Worm (Caenorhabditis elegans) whole organism, mixed stage, embryonic: ENCODE data around the gene R08E5.1.

Experiments
- M03D4.4 ChIP-seq: sonication (generic microtip); optimal IDR thresholded peaks from 2 replicates; lab custom pipeline; 2017; ENCODE audit warnings: mild to moderate bottlenecking, missing genetic modification characterization, missing compliant biosample characterization
- bed-3 ChIP-seq: fragments of 200-800 bp; sonication (Bioruptor generic); optimal IDR thresholded peaks from 3 replicates; lab custom pipeline; 2018; ENCODE audit warnings: mild to moderate bottlenecking, missing genetic modification characterization, moderate library complexity, missing compliant biosample characterization
- blmp-1 ChIP-seq: fragments of 150-350 bp; optimal IDR thresholded peaks from 2 replicates; lab custom pipeline; 2014; ENCODE audit warnings: missing biosample characterization, missing genetic modification characterization
- ceh-39 ChIP-seq: fragments of 150-350 bp; optimal IDR thresholded peaks from 2 replicates; lab custom pipeline; 2014; ENCODE audit warnings: missing biosample characterization, missing genetic modification characterization
- ceh-43 ChIP-seq: fragments of 200-800 bp; sonication (Bioruptor generic); optimal IDR thresholded peaks from 2 replicates; lab custom pipeline; 2018; ENCODE audit warnings: mild to moderate bottlenecking, missing genetic modification characterization, moderate library complexity, missing compliant biosample characterization
- ceh-83 ChIP-seq: fragments of 200-800 bp; sonication (Bioruptor generic); optimal IDR thresholded peaks from 2 replicates; lab custom pipeline; 2018; ENCODE audit warnings: mild to moderate bottlenecking, missing genetic modification characterization, missing compliant biosample characterization
- ces-1 ChIP-seq: fragments of 150-350 bp; optimal IDR thresholded peaks from 2 replicates; lab custom pipeline; 2014; ENCODE audit warnings: missing biosample characterization, missing genetic modification reagents, missing genetic modification characterization
- cnd-1 ChIP-seq: fragments of 200-800 bp; sonication (Bioruptor generic); optimal IDR thresholded peaks from 2 replicates; lab custom pipeline; 2018; ENCODE audit warnings: mild to moderate bottlenecking, missing genetic modification characterization, missing compliant biosample characterization
- drap-1 ChIP-seq: fragments of 200-800 bp; sonication (Bioruptor generic); optimal IDR thresholded peaks from 3 replicates; lab custom pipeline; 2018; ENCODE audit warnings: mild to moderate bottlenecking, missing genetic modification characterization, missing compliant biosample characterization
- elt-1 ChIP-seq: sonication (generic microtip); optimal IDR thresholded peaks from 2 replicates; lab custom pipeline; 2017; ENCODE audit warnings: missing genetic modification characterization, mild to moderate bottlenecking, missing compliant biosample characterization, antibody characterized with exemption, moderate library complexity, borderline replicate concordance; ENCODE audit not compliant: insufficient read depth
- elt-3 ChIP-seq: fragments of 150-350 bp; optimal IDR thresholded peaks from 2 replicates; lab custom pipeline; 2014; ENCODE audit warnings: missing biosample characterization, missing genetic modification characterization
- flh-1 ChIP-seq: fragments of 200-800 bp; sonication (Bioruptor generic); optimal IDR thresholded peaks from 2 replicates; lab custom pipeline; 2018; ENCODE audit warnings: mild to moderate bottlenecking, missing genetic modification characterization, moderate library complexity, missing compliant biosample characterization
- ham-2 ChIP-seq: fragments of 200-800 bp; sonication (Bioruptor generic); optimal IDR thresholded peaks from 2 replicates; lab custom pipeline; 2018; ENCODE audit warnings: mild to moderate bottlenecking, missing genetic modification characterization, missing compliant biosample characterization
- hlh-1 ChIP-seq: fragments of 150-350 bp; optimal IDR thresholded peaks from 2 replicates; lab custom pipeline; 2014; ENCODE audit warnings: missing biosample characterization, missing genetic modification reagents, missing genetic modification characterization
- lin-13 ChIP-seq: fragments of 150-350 bp; optimal IDR thresholded peaks from 2 replicates; lab custom pipeline; 2014; ENCODE audit warnings: missing biosample characterization, missing genetic modification characterization
- lin-32 ChIP-seq: fragments of 200-800 bp; sonication (Bioruptor generic); optimal IDR thresholded peaks from 2 replicates; lab custom pipeline; 2018; ENCODE audit warnings: mild to moderate bottlenecking, missing genetic modification characterization, missing compliant biosample characterization
- lsy-2 ChIP-seq: fragments of 150-350 bp; optimal IDR thresholded peaks from 2 replicates; lab custom pipeline; 2014; ENCODE audit warnings: missing biosample characterization, missing genetic modification characterization
- mab-5 ChIP-seq: fragments of 150-350 bp; optimal IDR thresholded peaks from 2 replicates; lab custom pipeline; 2014; ENCODE audit warnings: missing biosample characterization, missing genetic modification characterization
- mep-1 ChIP-seq: fragments of 150-350 bp; optimal IDR thresholded peaks from 2 replicates; lab custom pipeline; 2017; ENCODE audit warnings: missing biosample characterization, missing genetic modification reagents, missing genetic modification characterization, inconsistent platforms
- mls-2 ChIP-seq: sonication (generic microtip); optimal IDR thresholded peaks from 2 replicates; lab custom pipeline; 2016; ENCODE audit warnings: mild to moderate bottlenecking, missing genetic modification characterization, moderate library complexity, missing compliant biosample characterization
- nhr-12 ChIP-seq: fragments of 150-350 bp; optimal IDR thresholded peaks from 2 replicates; lab custom pipeline; 2014; ENCODE audit warnings: missing biosample characterization, missing genetic modification characterization
- nhr-2 ChIP-seq: fragments of 150-350 bp; optimal IDR thresholded peaks from 2 replicates; lab custom pipeline; 2014; ENCODE audit warnings: missing biosample characterization, missing genetic modification characterization
- nhr-237 ChIP-seq: fragments of 150-350 bp; optimal IDR thresholded peaks from 2 replicates; lab custom pipeline; 2014; ENCODE audit warnings: missing biosample characterization, missing genetic modification characterization
- nhr-28 ChIP-seq: fragments of 150-350 bp; optimal IDR thresholded peaks from 2 replicates; lab custom pipeline; 2014; ENCODE audit warnings: missing biosample characterization, missing genetic modification characterization
- nhr-76 ChIP-seq: sonication (generic microtip); optimal IDR thresholded peaks from 2 replicates; lab custom pipeline; 2017; ENCODE audit warnings: missing biosample characterization, missing genetic modification characterization
- pha-4 ChIP-seq: fragments of 150-350 bp; optimal IDR thresholded peaks from 2 replicates; lab custom pipeline; 2018; ENCODE audit warnings: missing biosample characterization, missing genetic modification reagents, missing genetic modification characterization
- sem-2 ChIP-seq: fragments of 200-800 bp; sonication (Bioruptor generic); optimal IDR thresholded peaks from 2 replicates; lab custom pipeline; 2018; ENCODE audit warnings: mild to moderate bottlenecking, missing genetic modification characterization, missing compliant biosample characterization
- snpc-4 ChIP-seq: fragments of 150-350 bp; optimal IDR thresholded peaks from 2 replicates; lab custom pipeline; 2014; ENCODE audit warnings: missing biosample characterization, missing genetic modification characterization
- sptf-1 ChIP-seq: sonication (generic microtip); optimal IDR thresholded peaks from 2 replicates; lab custom pipeline; 2017; ENCODE audit warnings: mild to moderate bottlenecking, missing genetic modification characterization, moderate library complexity, missing compliant biosample characterization
- tbx-8 ChIP-seq: fragments of 200-800 bp; sonication (Bioruptor generic); optimal IDR thresholded peaks from 2 replicates; lab custom pipeline; 2018; ENCODE audit warnings: mild to moderate bottlenecking, missing genetic modification characterization, moderate library complexity, missing compliant biosample characterization
- unc-120 ChIP-seq: sonication (generic microtip); optimal IDR thresholded peaks from 2 replicates; lab custom pipeline; 2017; ENCODE audit warnings: missing genetic modification characterization, missing compliant biosample characterization; ENCODE audit not compliant: poor library complexity, severe bottlenecking
- unc-39 ChIP-seq: fragments of 150-350 bp; optimal IDR thresholded peaks from 2 replicates; lab custom pipeline; 2014; ENCODE audit warnings: missing biosample characterization, missing genetic modification characterization
- unc-62 ChIP-seq: fragments of 150-350 bp; optimal IDR thresholded peaks from 2 replicates; lab custom pipeline; 2014; ENCODE audit warnings: missing biosample characterization, missing genetic modification reagents, missing genetic modification characterization
- zip-8 ChIP-seq: fragments of 150-350 bp; optimal IDR thresholded peaks from 2 replicates; lab custom pipeline; 2014; ENCODE audit warnings: missing biosample characterization, missing genetic modification characterization
- ztf-11 ChIP-seq: fragments of 150-350 bp; optimal IDR thresholded peaks from 2 replicates; lab custom pipeline; 2014; ENCODE audit warnings: missing biosample characterization, missing genetic modification characterization

The R08E5.1 gene

DNA sequence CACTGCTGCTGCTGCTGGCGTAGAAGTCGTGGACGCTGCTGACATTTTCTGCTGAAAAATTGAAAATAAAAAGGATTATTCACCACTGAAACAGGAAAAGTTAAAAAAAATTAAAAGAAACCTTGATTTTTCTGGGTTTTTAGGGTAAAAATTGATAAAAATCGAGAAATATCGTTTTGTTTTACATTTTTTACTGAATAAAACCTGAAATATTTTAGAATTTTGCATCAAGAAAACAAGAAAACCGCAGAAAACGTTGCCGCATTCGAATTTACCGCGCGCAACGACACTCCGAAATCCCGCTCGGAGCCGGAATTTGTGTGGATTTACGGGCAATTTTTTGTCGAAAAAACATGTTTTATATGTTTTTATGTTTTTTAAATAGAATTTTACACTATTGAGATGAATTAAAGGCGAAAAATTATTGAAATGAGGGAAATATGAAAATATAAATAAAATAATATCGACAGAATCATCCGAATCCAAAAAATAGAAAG lies 11.9 kb downstream of the R08E5.1 start, which contains the start of gene chk-1:
TSS of gene chk-1 (minus strand) at position 51 of the 497 bp plus-strand sequence.
- no peak for TF ChIP-seq unc-62 (GFP tag; lab: Kevin White, UChicago)
- TF ChIP-seq ceh-43 (GFP tag; lab: Kevin White, UChicago) = no peak
- no peak for TF ChIP-seq drap-1
- TF ChIP-seq M03D4.4 = no peak
- TF ChIP-seq lin-13 (tag; lab: Kevin White, UChicago) = peak; percentile 11
- no peak for TF ChIP-seq cnd-1 (tag; lab: Kevin White, UChicago)
- no peak for TF ChIP-seq lin-32 (GFP tag; lab: Kevin White, UChicago)
- peak; percentile 35 for TF ChIP-seq ceh-39
- no peak for TF ChIP-seq snpc-4 (tag; lab: Kevin White, UChicago)
- no peak for TF ChIP-seq elt-3 (tag; lab: Kevin White, UChicago)
- TF ChIP-seq unc-39 = no peak
- no peak for TF ChIP-seq ces-1 (GFP tag; lab: Kevin White, UChicago)
- no peak for TF ChIP-seq unc-120 (tag; lab: Kevin White, UChicago)
- TF ChIP-seq mep-1 (tag; lab: Kevin White, UChicago) = peak; percentile 71
- no peak for TF ChIP-seq zip-8
- no peak for TF ChIP-seq bed-3 (GFP tag; lab: Kevin White, UChicago)
- TF ChIP-seq mls-2 (tag; lab: Kevin White, UChicago) = no peak
- TF ChIP-seq sptf-1 (tag; lab: Kevin White, UChicago) = no peak
- no peak for TF ChIP-seq tbx-8 (GFP tag; lab: Kevin White, UChicago)
- TF ChIP-seq sem-2 = no peak
- peak; percentile 11 for TF ChIP-seq pha-4 (tag; lab: Kevin White, UChicago)
- TF ChIP-seq nhr-237 (tag; lab: Kevin White, UChicago) = peak; percentile 66
- TF ChIP-seq hlh-1 (tag; lab: Kevin White, UChicago) = no peak
- TF ChIP-seq nhr-2 (tag; lab: Kevin White, UChicago) = no peak
- no peak for TF ChIP-seq ztf-11 (tag; lab: Kevin White, UChicago)
- peak; percentile 40 for TF ChIP-seq lsy-2 (tag; lab: Kevin White, UChicago)
- TF ChIP-seq blmp-1 = no peak
- TF ChIP-seq nhr-12 (tag; lab: Kevin White, UChicago) = no peak
- no peak for TF ChIP-seq elt-1 (tag; lab: Kevin White, UChicago)
- no peak for TF ChIP-seq flh-1 (GFP tag; lab: Kevin White, UChicago)
- no peak for TF ChIP-seq ceh-83
- TF ChIP-seq ham-2 = no peak
- TF ChIP-seq nhr-28 = no peak
- no peak for TF ChIP-seq mab-5
- no peak for TF ChIP-seq nhr-76 (tag; lab: Kevin White, UChicago)

DNA sequence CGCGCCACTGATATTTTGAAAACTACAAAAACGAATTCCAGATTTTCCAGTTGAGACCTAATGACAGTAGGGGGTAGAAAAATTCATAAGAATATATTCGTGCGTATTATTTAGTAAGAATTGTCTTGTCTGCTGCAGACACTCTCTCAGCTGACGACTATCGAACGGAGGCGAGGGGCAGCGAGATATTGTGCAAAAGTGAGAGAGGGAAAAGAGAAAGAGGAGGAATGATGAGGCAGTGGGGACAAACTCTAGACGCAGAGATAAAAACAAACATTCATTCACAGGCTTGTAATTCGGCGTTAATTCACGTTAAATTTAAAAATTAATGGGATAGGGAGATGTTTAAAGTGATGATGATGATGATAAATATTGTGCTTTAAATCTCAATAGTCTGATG lies 14.4 kb downstream of the R08E5.1 start, which contains the start of gene gid-7:
TSS of gene gid-7 (minus strand) at position 188 of the 400 bp plus-strand sequence.
- TF ChIP-seq mab-5 = no peak
- TF ChIP-seq ces-1 (GFP tag; lab: Kevin White, UChicago) = peak; percentile 72

DNA sequence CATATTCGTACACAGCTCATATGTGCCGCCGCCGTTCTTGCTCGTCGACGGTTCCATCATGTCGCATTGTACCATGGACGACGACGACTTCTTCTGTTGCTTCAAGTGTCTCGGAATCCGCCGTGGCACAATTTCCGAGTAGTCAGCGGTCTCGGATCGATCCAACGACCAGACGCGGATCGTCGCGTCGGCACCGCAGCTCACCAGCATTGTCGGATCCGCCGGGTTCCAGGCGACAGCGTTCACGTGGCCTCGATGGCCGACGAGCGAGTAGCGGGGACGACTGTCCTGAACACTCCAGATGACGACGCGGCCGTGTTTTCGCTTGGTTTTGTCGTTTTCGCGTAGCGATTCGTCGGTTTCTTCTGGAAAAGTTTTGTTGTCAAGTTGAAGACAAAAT lies 21.0 kb downstream of the R08E5.1 start:
- no peak for TF ChIP-seq blmp-1
- TF ChIP-seq mep-1 (tag; lab: Kevin White, UChicago) = no peak
- TF ChIP-seq mab-5 = no peak
- no peak for TF ChIP-seq lin-32 (GFP tag; lab: Kevin White, UChicago)
- TF ChIP-seq snpc-4 (tag; lab: Kevin White, UChicago) = no peak
- TF ChIP-seq zip-8 = no peak
- no peak for TF ChIP-seq cnd-1 (tag; lab: Kevin White, UChicago)
- TF ChIP-seq nhr-12 (tag; lab: Kevin White, UChicago) = no peak
- TF ChIP-seq nhr-237 (tag; lab: Kevin White, UChicago) = no peak
- TF ChIP-seq nhr-2 (tag; lab: Kevin White, UChicago) = no peak
- no peak for TF ChIP-seq drap-1
- TF ChIP-seq pha-4 (tag; lab: Kevin White, UChicago) = no peak
- no peak for TF ChIP-seq flh-1 (GFP tag; lab: Kevin White, UChicago)
- TF ChIP-seq nhr-28 = no peak
- TF ChIP-seq hlh-1 (tag; lab: Kevin White, UChicago) = no peak

DNA sequence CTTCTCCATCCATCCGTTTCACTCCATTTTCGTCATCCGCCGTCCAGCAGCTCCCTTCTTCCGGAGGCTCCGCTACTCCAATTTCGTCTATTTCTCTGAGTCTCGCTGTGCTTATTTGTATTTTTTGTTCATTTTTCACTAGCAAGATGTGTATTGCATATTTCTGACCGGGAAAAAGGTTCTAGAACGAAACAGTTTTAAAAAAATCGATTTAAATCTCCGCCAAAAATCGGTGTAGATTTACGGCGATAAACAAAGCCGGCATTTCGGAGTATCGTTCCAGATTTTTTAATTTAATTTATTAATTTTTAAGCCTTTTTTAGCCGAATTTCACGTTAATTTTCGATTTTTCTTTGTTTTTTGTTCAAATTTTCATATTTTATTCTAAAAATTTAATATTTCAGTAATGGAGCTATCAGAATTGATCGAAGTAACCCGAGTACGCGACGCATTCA lies 28.1 kb downstream of the R08E5.1 start, which contains the start of gene mtm-9:
TSS of gene mtm-9 (plus strand) at position 405 of the 455 bp plus-strand sequence.
- TF ChIP-seq mep-1 (tag; lab: Kevin White, UChicago) (peak; percentile 8), ceh-39 (peak; percentile 46), nhr-76 (tag; lab: Kevin White, UChicago) (no peak), flh-1 (GFP tag; lab: Kevin White, UChicago) (no peak), ces-1 (GFP tag; lab: Kevin White, UChicago) (peak; percentile 81), unc-39 (no peak), lsy-2 (tag; lab: Kevin White, UChicago) (peak; percentile 3)
